Worm (Caenorhabditis elegans) whole organism, L4/young adult: Measurements from ENCODE around the gene C06E4.5.
"Not testable (repeated sequence)": the region's sequence is repeated elsewhere in the genome, so short reads cannot be mapped to it uniquely, and the experiment has no call there.

Experiments
- W03F9.2 ChIP-seq: fragments of 150-350 bp; optimal IDR thresholded peaks from 2 replicates; lab custom pipeline; 2014; ENCODE audit warnings: missing biosample characterization, missing genetic modification characterization
- dao-5 ChIP-seq: sonication (generic microtip); optimal IDR thresholded peaks from 2 replicates; lab custom pipeline; 2016; ENCODE audit warnings: missing genotype, missing genetic modification characterization, moderate library complexity, missing compliant biosample characterization

DNA sequence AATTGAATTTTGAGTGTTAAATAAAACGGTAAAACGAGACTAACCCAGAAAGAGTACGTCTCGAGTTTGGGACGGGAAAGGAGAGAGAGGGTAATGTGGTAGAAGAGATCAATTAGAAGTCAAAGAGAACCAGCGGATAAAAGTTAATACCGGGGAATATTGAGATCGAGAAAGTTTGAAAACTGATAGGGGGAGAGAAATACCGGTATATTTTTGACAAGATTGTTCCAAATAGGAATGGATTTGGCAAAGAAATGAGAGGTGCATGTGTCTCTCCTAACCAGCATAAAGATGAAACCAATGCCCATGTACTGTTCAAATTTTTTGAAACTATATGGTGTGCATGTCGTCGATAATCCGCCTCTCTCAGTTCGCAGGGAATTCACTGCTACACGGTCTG is at the start of gene C06E4.5:
- not testable (repeated sequence) for TF ChIP-seq W03F9.2; dao-5 (tag; lab: Kevin White, UChicago)
